Worm (Caenorhabditis elegans): ENCODE data around the gene rpl-3.

ce11 chrIII:3898850-3899249, 31.2 kb downstream of the rpl-3 start:
- TF ChIP-seq pag-3 (tag; optimal IDR thresholded peaks at IDR 0.05; ENCODE audit: borderline replicate concordance) (no peak), sox-2 (GFP tag; IDR thresholded peaks at IDR 0.05) (no peak), odd-2 (tag; optimal IDR thresholded peaks at IDR 0.05) (no peak)
